Fruit fly (Drosophila melanogaster) whole organism, pupa: ENCODE measurements around the gene CG1137.

ENCODE experiments used
- CG10348 ChIP-seq: fragments of 200-800 bp; sonication (Bioruptor generic); IDR thresholded peaks from 2 replicates; pipeline ENCODE4 v1.3.6; 2022; ENCODE audit warnings: missing biosample characterization, missing genetic modification characterization
- CG12605 ChIP-seq: fragments of 200-800 bp; sonication (Bioruptor generic); IDR thresholded peaks from 2 replicates; pipeline ENCODE4 v1.3.6; 2022; ENCODE audit warnings: missing biosample characterization, missing genetic modification characterization
- CG13204 ChIP-seq: fragments of 200-800 bp; sonication (Bioruptor generic); optimal IDR thresholded peaks from 2 replicates; lab custom pipeline; 2018; ENCODE audit warnings: missing biosample characterization, mild to moderate bottlenecking, missing genetic modification characterization, moderate library complexity
- CG14655 ChIP-seq: fragments of 200-800 bp; sonication (Bioruptor generic); optimal IDR thresholded peaks from 3 replicates; lab custom pipeline; 2017; ENCODE audit warnings: mild to moderate bottlenecking, missing biosample characterization, missing genetic modification reagents, missing genetic modification characterization
- CG15710 ChIP-seq: fragments of 200-800 bp; sonication (Bioruptor generic); optimal IDR thresholded peaks from 2 replicates; lab custom pipeline; 2018; ENCODE audit warnings: missing biosample characterization, mild to moderate bottlenecking, missing genetic modification characterization, moderate library complexity
- CG17806 ChIP-seq: fragments of 200-800 bp; sonication (Bioruptor generic); optimal IDR thresholded peaks from 2 replicates; lab custom pipeline; 2018; ENCODE audit warnings: missing biosample characterization, mild to moderate bottlenecking, missing genetic modification characterization, moderate library complexity
- CG32121 ChIP-seq: fragments of 200-800 bp; sonication (Bioruptor generic); IDR thresholded peaks from 2 replicates; pipeline ENCODE4 v1.3.6; 2022; ENCODE audit warnings: missing biosample characterization, missing genetic modification characterization
- CG34367 ChIP-seq: fragments of 200-800 bp; sonication (Bioruptor generic); optimal IDR thresholded peaks from 2 replicates; lab custom pipeline; 2018; ENCODE audit warnings: missing biosample characterization, mild to moderate bottlenecking, missing genetic modification characterization
- CG4496 ChIP-seq: fragments of 200-800 bp; sonication (Bioruptor generic); IDR thresholded peaks from 3 replicates; pipeline ENCODE4 v1.3.6; 2022; ENCODE audit warnings: missing biosample characterization, missing genetic modification characterization
- CG8159 ChIP-seq: fragments of 200-800 bp; sonication (Bioruptor generic); optimal IDR thresholded peaks from 3 replicates; lab custom pipeline; 2018; ENCODE audit warnings: missing biosample characterization, mild to moderate bottlenecking, missing genetic modification characterization, moderate library complexity
- CG8301 ChIP-seq: fragments of 200-800 bp; sonication (Bioruptor generic); optimal IDR thresholded peaks from 2 replicates; lab custom pipeline; 2018; ENCODE audit warnings: missing biosample characterization, mild to moderate bottlenecking, missing genetic modification characterization
- CG9948 ChIP-seq: fragments of 200-800 bp; sonication (Bioruptor generic); optimal IDR thresholded peaks from 2 replicates; lab custom pipeline; 2018; ENCODE audit warnings: missing biosample characterization, mild to moderate bottlenecking, missing genetic modification characterization, moderate library complexity
- D1 ChIP-seq: fragments of 200-800 bp; sonication (Bioruptor generic); optimal IDR thresholded peaks from 2 replicates; lab custom pipeline; 2018; ENCODE audit warnings: missing biosample characterization, mild to moderate bottlenecking, missing genetic modification characterization, moderate library complexity
- EcR ChIP-seq: fragments of 200-800 bp; sonication (Bioruptor generic); optimal IDR thresholded peaks from 3 replicates; lab custom pipeline; 2019; ENCODE audit warnings: missing biosample characterization, missing genetic modification characterization, mild to moderate bottlenecking, moderate library complexity, missing genetic modification reagents
- Ets98B ChIP-seq: fragments of 200-800 bp; sonication (Bioruptor generic); IDR thresholded peaks from 2 replicates; pipeline ENCODE4 v1.3.6; 2022; ENCODE audit warnings: missing biosample characterization, missing genetic modification characterization
- Pif1A ChIP-seq: fragments of 200-800 bp; sonication (Bioruptor generic); optimal IDR thresholded peaks from 3 replicates; lab custom pipeline; 2016; ENCODE audit warnings: missing biosample characterization, missing genetic modification characterization
- Pif1B ChIP-seq: fragments of 200-800 bp; sonication (Bioruptor generic); optimal IDR thresholded peaks from 3 replicates; lab custom pipeline; 2016; ENCODE audit warnings: missing biosample characterization, missing genetic modification characterization
- Snoo ChIP-seq: fragments of 200-800 bp; sonication (Bioruptor generic); optimal IDR thresholded peaks from 3 replicates; lab custom pipeline; 2017; ENCODE audit warnings: missing biosample characterization, mild to moderate bottlenecking, missing genetic modification characterization, inconsistent platforms
- fd96Ca ChIP-seq: fragments of 200-800 bp; sonication (Bioruptor generic); IDR thresholded peaks from 3 replicates; pipeline ENCODE4 v1.3.6; 2022; ENCODE audit warnings: missing biosample characterization, missing genetic modification characterization
- gl ChIP-seq: fragments of 200-800 bp; sonication (Bioruptor generic); optimal IDR thresholded peaks from 2 replicates; lab custom pipeline; 2018; ENCODE audit warnings: missing biosample characterization, mild to moderate bottlenecking, missing genetic modification characterization
- rn ChIP-seq: fragments of 200-800 bp; sonication (Bioruptor generic); IDR thresholded peaks from 2 replicates; pipeline ENCODE4 v1.3.6; 2022; ENCODE audit warnings: missing biosample characterization, missing genetic modification characterization

The CG1137 gene

dm6 chr3R:6568835-6569234, 8.7 kb upstream of the CG1137 start:
- TF ChIP-seq CG10348 (GFP tag; lab: Robert Waterston, UW) (no peak), D1 (tag; lab: Kevin White, UChicago) (no peak), CG8301 (tag; lab: Kevin White, UChicago) (no peak), Snoo (no peak), CG12605 (no peak), EcR (no peak), CG8159 (tag; lab: Kevin White, UChicago) (no peak), Pif1B (GFP tag; lab: Kevin White, UChicago) (no peak), CG13204 (GFP tag; lab: Kevin White, UChicago) (no peak), CG32121 (GFP tag; lab: Robert Waterston, UW) (no peak), CG4496 (GFP tag; lab: Robert Waterston, UW) (no peak), CG17806 (tag; lab: Kevin White, UChicago) (no peak), CG15710 (no peak), rn (no peak), gl (no peak), Pif1A (no peak), CG9948 (tag; lab: Kevin White, UChicago) (no peak), CG34367 (no peak), Ets98B (GFP tag; lab: Robert Waterston, UW) (no peak)

dm6 chr3R:6548736-6549135, 11.4 kb downstream of the CG1137 start, which contains the start of gene Pif2:
Pif2 (plus strand) TSS chr3R:6549036.
- TF ChIP-seq CG14655 (GFP tag; lab: Kevin White, UChicago) (no peak), CG32121 (GFP tag; lab: Robert Waterston, UW) (no peak), rn (no peak), CG12605 (no peak)
- TF ChIP-seq, all 21 proteins: peak for 0

- TF ChIP-seq CG8301 (tag; lab: Kevin White, UChicago) (no peak), CG9948 (tag; lab: Kevin White, UChicago) (no peak), Snoo (no peak), CG8159 (tag; lab: Kevin White, UChicago) (no peak), CG34367 (no peak), rn (no peak), CG32121 (GFP tag; lab: Robert Waterston, UW) (no peak), Ets98B (GFP tag; lab: Robert Waterston, UW) (no peak), fd96Ca (GFP tag; lab: Robert Waterston, UW) (no peak), Pif1A (no peak), gl (no peak)
Observed at dm6 chr3R:6534059-6534458, 26.1 kb downstream of the CG1137 start.

dm6 chr3R:6527208-6527607, 32.9 kb downstream of the CG1137 start, which contains the start of gene CG15185:
CG15185 (plus strand) TSS chr3R:6527508.
- TF ChIP-seq EcR, result no peak
- TF ChIP-seq CG8159 (tag; lab: Kevin White, UChicago), result no peak
- TF ChIP-seq CG32121 (GFP tag; lab: Robert Waterston, UW), result no peak
- TF ChIP-seq, all 21 proteins: peak for 0
